Worm (Caenorhabditis elegans): Measurements from ENCODE around the gene pgp-7.

DNA sequence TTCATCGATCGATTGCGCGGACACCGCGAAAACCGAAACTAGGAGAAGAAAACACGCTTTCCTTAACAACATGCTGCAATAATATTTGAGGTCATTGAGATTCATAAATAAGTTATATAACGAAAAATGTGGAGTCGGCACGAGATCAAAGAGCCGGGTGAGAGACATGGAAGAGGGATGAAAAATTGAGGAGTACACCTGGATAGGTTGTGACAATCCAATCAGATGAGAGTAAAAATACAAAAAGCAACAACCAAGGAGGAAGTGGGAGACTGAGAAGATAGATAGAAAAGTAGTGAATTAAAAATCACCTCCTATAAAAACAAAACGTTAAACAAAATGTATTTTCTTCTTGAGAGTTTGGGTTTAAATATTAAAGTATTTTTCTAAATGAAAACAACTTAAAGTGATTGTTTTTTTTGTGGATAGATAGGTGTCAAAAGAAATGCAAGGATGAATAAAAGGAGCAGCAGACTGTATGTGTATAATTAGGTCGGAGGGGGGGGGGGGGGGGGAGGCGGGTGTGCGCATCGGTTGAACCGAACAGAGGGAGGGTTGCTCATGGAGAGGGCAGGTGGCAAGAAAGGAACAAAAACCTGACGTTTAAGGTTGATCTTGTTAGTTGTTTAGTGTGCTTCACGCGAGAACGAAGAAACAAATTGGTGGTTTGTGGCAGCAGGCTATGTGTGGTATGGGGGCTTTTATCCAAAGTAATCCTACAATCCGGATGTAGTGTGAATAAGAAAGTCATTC is 25.3 kb downstream of the pgp-7 start, which contains the start of gene C05A9.2:
- TF ChIP-seq ahr-1 (tag; optimal IDR thresholded peaks at IDR 0.05): no peak
- no peak for TF ChIP-seq ama-1 (optimal IDR thresholded peaks at IDR 0.05)
- no peak for TF ChIP-seq fkh-10 (GFP tag; optimal IDR thresholded peaks at IDR 0.05)
- TF ChIP-seq fax-1 (tag; optimal IDR thresholded peaks at IDR 0.05): no peak
- TF ChIP-seq pros-1 (tag; optimal IDR thresholded peaks at IDR 0.05): no peak
- no peak for TF ChIP-seq lin-11 (tag; optimal IDR thresholded peaks at IDR 0.05)
- no peak for TF ChIP-seq rnt-1 (tag; optimal IDR thresholded peaks at IDR 0.05)
- no peak for TF ChIP-seq ceh-30 (tag; optimal IDR thresholded peaks at IDR 0.05)
- TF ChIP-seq elt-2 (tag; optimal IDR thresholded peaks at IDR 0.05): peak; percentile 37
- TF ChIP-seq sox-4 (tag; optimal IDR thresholded peaks at IDR 0.05): no peak
- no peak for TF ChIP-seq lim-6 (tag; optimal IDR thresholded peaks at IDR 0.05)
- TF ChIP-seq mec-3 (tag; optimal IDR thresholded peaks at IDR 0.05; ENCODE audit: borderline replicate concordance): no peak
- no peak for TF ChIP-seq dve-1 (tag; optimal IDR thresholded peaks at IDR 0.05)

Measured in whole organism, late embryonic.